Worm (Caenorhabditis elegans): Measurements from ENCODE around the gene lec-10.
A peak's percentile ranks its signal among the peaks of the same experiment; 100 is the strongest.

The lec-10 gene

ce11 chrV:6522879-6523497, 34.1 kb upstream of the lec-10 start (continued):
- TF ChIP-seq efl-1 (GFP tag; optimal IDR thresholded peaks at IDR 0.05), result no peak
- TF ChIP-seq ztf-22 (GFP tag; optimal IDR thresholded peaks at IDR 0.05), result peak; percentile 83
- no peak for TF ChIP-seq hmg-1.2 (GFP tag; IDR thresholded peaks at IDR 0.05)

ce11 chrV:6520385-6521080, 31.6 kb upstream of the lec-10 start, which contains the start of the genes F46E10.2 and F46E10.18:
F46E10.2 (plus strand) TSS chrV:6520435.
F46E10.18 (plus strand) TSS chrV:6521030.
- TF ChIP-seq ztf-28 (GFP tag; IDR thresholded peaks at IDR 0.05) (no peak), ekl-4 (GFP tag; IDR thresholded peaks at IDR 0.05) (no peak), F22D6.2 (tag; optimal IDR thresholded peaks at IDR 0.05) (no peak), die-1 (tag; optimal IDR thresholded peaks at IDR 0.05) (no peak), Y56A3A.18 (GFP tag; IDR thresholded peaks at IDR 0.05) (no peak), chd-7 (tag; optimal IDR thresholded peaks at IDR 0.05) (no peak), lag-1 (GFP tag; IDR thresholded peaks at IDR 0.05) (no peak), zfh-2 (GFP tag; conservative IDR thresholded peaks at IDR 0.05) (peak; percentile 84), athp-1 (tag; optimal IDR thresholded peaks at IDR 0.05) (no peak), D2030.7 (GFP tag; IDR thresholded peaks at IDR 0.05) (no peak), sptf-2 (GFP tag; optimal IDR thresholded peaks at IDR 0.05) (no peak), madf-6 (GFP tag; IDR thresholded peaks at IDR 0.05) (no peak), hmg-1.2 (GFP tag; IDR thresholded peaks at IDR 0.05) (0 out of 2 replicates have a peak, but pooled peaks have one; percentile 6), nhr-120 (GFP tag; IDR thresholded peaks at IDR 0.05) (0 out of 2 replicates have a peak, but pooled peaks have one; percentile 46), egrh-3 (GFP tag; IDR thresholded peaks at IDR 0.05) (peak; percentile 31; the same call in 1 of the 2 replicates), snpc-1.1 (tag; optimal IDR thresholded peaks at IDR 0.05; ENCODE audit: insufficient read depth) (no peak), B0019.2 (GFP tag; conservative IDR thresholded peaks at IDR 0.05) (no peak), madf-3 (GFP tag; IDR thresholded peaks at IDR 0.05) (no peak), ztf-3 (GFP tag; optimal IDR thresholded peaks at IDR 0.05) (no peak), ceh-100 (GFP tag; IDR thresholded peaks at IDR 0.05) (no peak), B0035.1 (tag; optimal IDR thresholded peaks at IDR 0.05) (no peak), F37B4.10 (GFP tag; IDR thresholded peaks at IDR 0.05) (no peak), pha-4 (tag; optimal IDR thresholded peaks at IDR 0.05) (no peak)

DNA sequence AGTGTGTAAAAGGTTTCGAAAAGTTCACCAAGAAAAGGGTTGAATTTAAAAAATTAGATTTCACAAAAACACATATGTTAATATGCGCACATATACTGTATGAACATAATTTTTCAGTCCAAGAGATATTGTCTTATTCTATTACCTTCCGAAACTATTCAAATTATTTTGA, 29.2 kb upstream of the lec-10 start, which contains the start of gene F46E10.3:
F46E10.3 (plus strand) TSS at position 73 of the 172 bp plus-strand sequence.
- no peak for TF ChIP-seq ztf-18 (tag; optimal IDR thresholded peaks at IDR 0.05)
- TF ChIP-seq tlf-1 (GFP tag; optimal IDR thresholded peaks at IDR 0.05), result no peak
- TF ChIP-seq T07F8.4 (tag; optimal IDR thresholded peaks at IDR 0.05), result no peak
- no peak for TF ChIP-seq lin-35 (GFP tag; optimal IDR thresholded peaks at IDR 0.05)
- TF ChIP-seq tbx-9 (tag; optimal IDR thresholded peaks at IDR 0.05; ENCODE audit: borderline replicate concordance), result no peak
- TF ChIP-seq F10E7.11 (tag; optimal IDR thresholded peaks at IDR 0.05), result no peak
- TF ChIP-seq mcd-1 (GFP tag; IDR thresholded peaks at IDR 0.05), result no peak
- no peak for TF ChIP-seq F39B2.1 (GFP tag; IDR thresholded peaks at IDR 0.05)
- TF ChIP-seq ztf-3 (GFP tag; optimal IDR thresholded peaks at IDR 0.05), result no peak
- no peak for TF ChIP-seq lin-54 (GFP tag; optimal IDR thresholded peaks at IDR 0.05)
- TF ChIP-seq attf-3 (GFP tag; conservative IDR thresholded peaks at IDR 0.05), result no peak
- no peak for TF ChIP-seq let-607 (tag; optimal IDR thresholded peaks at IDR 0.05)
- no peak for TF ChIP-seq ceh-100 (GFP tag; IDR thresholded peaks at IDR 0.05)
- no peak for TF ChIP-seq lag-1 (GFP tag; IDR thresholded peaks at IDR 0.05)
- no peak for TF ChIP-seq dpl-1 (GFP tag; optimal IDR thresholded peaks at IDR 0.05)
- TF ChIP-seq tbp1 (GFP tag; optimal IDR thresholded peaks at IDR 0.05), result no peak
- TF ChIP-seq nhr-120 (GFP tag; IDR thresholded peaks at IDR 0.05), result no peak
- no peak for TF ChIP-seq lsl-1 (GFP tag; optimal IDR thresholded peaks at IDR 0.05)
- no peak for TF ChIP-seq snpc-4 (GFP tag; optimal IDR thresholded peaks at IDR 0.05)
- no peak for TF ChIP-seq snpc-4 (tag; optimal IDR thresholded peaks at IDR 0.05)

Measured in whole organism, young adult.